ENCODE assay signal across 3 fruit fly cellular contexts in genomic region chr2L:2438640-2439276, dm6.
TF ChIP-seq lines count a peak whose summit lies in the region.

No protein-coding gene starts in this region.

- TF ChIP-seq CTCF in whole organism, embryonic (GFP tag; optimal IDR thresholded peaks at IDR 0.05; lab: Kevin White, UChicago) = no peak

TF ChIP-seq in whole organism, embryonic, 481 proteins besides CTCF, POLR2A, EP300 and RAD21 (continues in another document):
- TF ChIP-seq so (GFP tag; IDR thresholded peaks at IDR 0.05; lab: Robert Waterston, UW) (no peak), prd (optimal IDR thresholded peaks at IDR 0.05; lab: Kevin White, UChicago) (no peak), prd (GFP tag; IDR thresholded peaks at IDR 0.05; lab: Robert Waterston, UW) (no peak), CG15011 (GFP tag; optimal IDR thresholded peaks at IDR 0.05; lab: Kevin White, UChicago) (no peak), CG12155 (GFP tag; optimal IDR thresholded peaks at IDR 0.05; lab: Kevin White, UChicago) (no peak), mld (GFP tag; IDR thresholded peaks at IDR 0.05; lab: Robert Waterston, UW; ENCODE audit: partially characterized antibody) (no peak), nerfin-1 (tag; optimal IDR thresholded peaks at IDR 0.05; lab: Kevin White, UChicago) (no peak), eve (GFP tag; optimal IDR thresholded peaks at IDR 0.05; lab: Kevin White, UChicago) (no peak), ash1 (GFP tag; optimal IDR thresholded peaks at IDR 0.05; lab: Kevin White, UChicago) (no peak), CG17328 (GFP tag; IDR thresholded peaks at IDR 0.05; lab: Robert Waterston, UW) (no peak), CG9437 (GFP tag; optimal IDR thresholded peaks at IDR 0.05; lab: Kevin White, UChicago) (no peak), sqz (GFP tag; optimal IDR thresholded peaks at IDR 0.05; lab: Kevin White, UChicago) (no peak), D19B (GFP tag; optimal IDR thresholded peaks at IDR 0.05; lab: Kevin White, UChicago) (peak; percentile 66), Optix (GFP tag; IDR thresholded peaks at IDR 0.05; lab: Robert Waterston, UW) (no peak), HHEX (GFP tag; optimal IDR thresholded peaks at IDR 0.05; lab: Kevin White, UChicago) (no peak), CG14667 (GFP tag; IDR thresholded peaks at IDR 0.05; lab: Robert Waterston, UW) (no peak), CG3065 (GFP tag; optimal IDR thresholded peaks at IDR 0.05; lab: Kevin White, UChicago) (no peak), CG18476 (GFP tag; optimal IDR thresholded peaks at IDR 0.05; lab: Kevin White, UChicago) (no peak), sens (GFP tag; lab: Kevin White, UChicago) (peak; percentile 55), pan (optimal IDR thresholded peaks at IDR 0.05; lab: Kevin White, UChicago) (peak in 1 of 2 experiments; percentile 1), pan (GFP tag; optimal IDR thresholded peaks at IDR 0.05 in 1 of 2, IDR thresholded peaks at IDR 0.05 in 1 of 2) (no peak), bowl (GFP tag; IDR thresholded peaks at IDR 0.05; lab: Robert Waterston, UW) (no peak), unc-4 (GFP tag; IDR thresholded peaks at IDR 0.05; lab: Robert Waterston, UW; ENCODE audit: partially characterized antibody) (no peak), CG9727 (GFP tag; optimal IDR thresholded peaks at IDR 0.05; lab: Kevin White, UChicago) (no peak), CG14860 (GFP tag; IDR thresholded peaks at IDR 0.05; lab: Robert Waterston, UW; ENCODE audit: partially characterized antibody) (no peak), row (GFP tag; IDR thresholded peaks at IDR 0.05; lab: Robert Waterston, UW) (peak; percentile 61; the same call in 2 of the 3 replicates), Bgb (GFP tag; IDR thresholded peaks at IDR 0.05; lab: Robert Waterston, UW; ENCODE audit: partially characterized antibody) (no peak), CG10565 (GFP tag; optimal IDR thresholded peaks at IDR 0.05; lab: Kevin White, UChicago) (no peak), CG2202 (tag; optimal IDR thresholded peaks at IDR 0.05; lab: Kevin White, UChicago) (no peak), dimm (GFP tag; IDR thresholded peaks at IDR 0.05; lab: Robert Waterston, UW) (no peak), CG10209 (GFP tag; optimal IDR thresholded peaks at IDR 0.05; lab: Kevin White, UChicago) (no peak)

TF ChIP-seq in whole organism, prepupa, 60 proteins besides CTCF, POLR2A, EP300 and RAD21:
- TF ChIP-seq Ets96B (tag; optimal IDR thresholded peaks at IDR 0.05; lab: Kevin White, UChicago) (no peak), fkh (GFP tag; optimal IDR thresholded peaks at IDR 0.05; lab: Kevin White, UChicago) (peak; percentile 51), Eip78C (GFP tag; lab: Kevin White, UChicago) (peak; percentile 48), CG3919 (GFP tag; optimal IDR thresholded peaks at IDR 0.05; lab: Kevin White, UChicago) (peak; percentile 18), CG32006 (GFP tag; optimal IDR thresholded peaks at IDR 0.05; lab: Kevin White, UChicago) (peak; percentile 32), CG10631 (GFP tag; optimal IDR thresholded peaks at IDR 0.05; lab: Kevin White, UChicago) (peak; percentile 15), Sox14 (GFP tag; optimal IDR thresholded peaks at IDR 0.05; lab: Kevin White, UChicago) (peak; percentile 8), achi (GFP tag; optimal IDR thresholded peaks at IDR 0.05; lab: Kevin White, UChicago) (peak; percentile 2), CG3032 (tag; optimal IDR thresholded peaks at IDR 0.05; lab: Kevin White, UChicago) (peak; percentile 4), CG6808 (GFP tag; optimal IDR thresholded peaks at IDR 0.05; lab: Kevin White, UChicago) (peak; percentile 26), acj6 (GFP tag; optimal IDR thresholded peaks at IDR 0.05; lab: Kevin White, UChicago) (no peak), dsx (GFP tag; optimal IDR thresholded peaks at IDR 0.05; lab: Kevin White, UChicago; ENCODE audit: poor library complexity, severe bottlenecking) (peak; percentile 17), CG8632 (GFP tag; optimal IDR thresholded peaks at IDR 0.05; lab: Kevin White, UChicago) (no peak)
TF ChIP-seq in whole organism, prepupa: peak in this region for 10.

TF ChIP-seq in whole organism, pupa, 21 proteins besides CTCF, POLR2A, EP300 and RAD21:
- peak; percentile 31 for TF ChIP-seq CG8301 (tag; optimal IDR thresholded peaks at IDR 0.05; lab: Kevin White, UChicago)
- TF ChIP-seq CG8159 (tag; optimal IDR thresholded peaks at IDR 0.05; lab: Kevin White, UChicago) = peak; percentile 9
- TF ChIP-seq D1 (tag; optimal IDR thresholded peaks at IDR 0.05; lab: Kevin White, UChicago) = no peak
- TF ChIP-seq CG14655 (GFP tag; optimal IDR thresholded peaks at IDR 0.05; lab: Kevin White, UChicago) = peak; percentile 41
- peak; percentile 14 for TF ChIP-seq CG17806 (tag; optimal IDR thresholded peaks at IDR 0.05; lab: Kevin White, UChicago)
